Worm (Caenorhabditis elegans) whole organism, mixed stage, embryonic: ENCODE measurements around the gene gex-3.

Source experiments
- M03D4.4 ChIP-seq: sonication (generic microtip); optimal IDR thresholded peaks from 2 replicates; lab custom pipeline; 2017; ENCODE audit warnings: mild to moderate bottlenecking, missing genetic modification characterization, missing compliant biosample characterization
- bed-3 ChIP-seq: fragments of 200-800 bp; sonication (Bioruptor generic); optimal IDR thresholded peaks from 3 replicates; lab custom pipeline; 2018; ENCODE audit warnings: mild to moderate bottlenecking, missing genetic modification characterization, moderate library complexity, missing compliant biosample characterization
- blmp-1 ChIP-seq: fragments of 150-350 bp; optimal IDR thresholded peaks from 2 replicates; lab custom pipeline; 2014; ENCODE audit warnings: missing biosample characterization, missing genetic modification characterization
- ceh-39 ChIP-seq: fragments of 150-350 bp; optimal IDR thresholded peaks from 2 replicates; lab custom pipeline; 2014; ENCODE audit warnings: missing biosample characterization, missing genetic modification characterization
- ceh-43 ChIP-seq: fragments of 200-800 bp; sonication (Bioruptor generic); optimal IDR thresholded peaks from 2 replicates; lab custom pipeline; 2018; ENCODE audit warnings: mild to moderate bottlenecking, missing genetic modification characterization, moderate library complexity, missing compliant biosample characterization
- ceh-83 ChIP-seq: fragments of 200-800 bp; sonication (Bioruptor generic); optimal IDR thresholded peaks from 2 replicates; lab custom pipeline; 2018; ENCODE audit warnings: mild to moderate bottlenecking, missing genetic modification characterization, missing compliant biosample characterization
- ces-1 ChIP-seq: fragments of 150-350 bp; optimal IDR thresholded peaks from 2 replicates; lab custom pipeline; 2014; ENCODE audit warnings: missing biosample characterization, missing genetic modification reagents, missing genetic modification characterization
- cnd-1 ChIP-seq: fragments of 200-800 bp; sonication (Bioruptor generic); optimal IDR thresholded peaks from 2 replicates; lab custom pipeline; 2018; ENCODE audit warnings: mild to moderate bottlenecking, missing genetic modification characterization, missing compliant biosample characterization
- drap-1 ChIP-seq: fragments of 200-800 bp; sonication (Bioruptor generic); optimal IDR thresholded peaks from 3 replicates; lab custom pipeline; 2018; ENCODE audit warnings: mild to moderate bottlenecking, missing genetic modification characterization, missing compliant biosample characterization
- elt-1 ChIP-seq: sonication (generic microtip); optimal IDR thresholded peaks from 2 replicates; lab custom pipeline; 2017; ENCODE audit warnings: missing genetic modification characterization, mild to moderate bottlenecking, missing compliant biosample characterization, antibody characterized with exemption, moderate library complexity, borderline replicate concordance; ENCODE audit not compliant: insufficient read depth
- elt-3 ChIP-seq: fragments of 150-350 bp; optimal IDR thresholded peaks from 2 replicates; lab custom pipeline; 2014; ENCODE audit warnings: missing biosample characterization, missing genetic modification characterization
- flh-1 ChIP-seq: fragments of 200-800 bp; sonication (Bioruptor generic); optimal IDR thresholded peaks from 2 replicates; lab custom pipeline; 2018; ENCODE audit warnings: mild to moderate bottlenecking, missing genetic modification characterization, moderate library complexity, missing compliant biosample characterization
- hlh-1 ChIP-seq: fragments of 150-350 bp; optimal IDR thresholded peaks from 2 replicates; lab custom pipeline; 2014; ENCODE audit warnings: missing biosample characterization, missing genetic modification reagents, missing genetic modification characterization
- lin-13 ChIP-seq: fragments of 150-350 bp; optimal IDR thresholded peaks from 2 replicates; lab custom pipeline; 2014; ENCODE audit warnings: missing biosample characterization, missing genetic modification characterization
- lin-32 ChIP-seq: fragments of 200-800 bp; sonication (Bioruptor generic); optimal IDR thresholded peaks from 2 replicates; lab custom pipeline; 2018; ENCODE audit warnings: mild to moderate bottlenecking, missing genetic modification characterization, missing compliant biosample characterization
- lsy-2 ChIP-seq: fragments of 150-350 bp; optimal IDR thresholded peaks from 2 replicates; lab custom pipeline; 2014; ENCODE audit warnings: missing biosample characterization, missing genetic modification characterization
- mab-5 ChIP-seq: fragments of 150-350 bp; optimal IDR thresholded peaks from 2 replicates; lab custom pipeline; 2014; ENCODE audit warnings: missing biosample characterization, missing genetic modification characterization
- mep-1 ChIP-seq: fragments of 150-350 bp; optimal IDR thresholded peaks from 2 replicates; lab custom pipeline; 2017; ENCODE audit warnings: missing biosample characterization, missing genetic modification reagents, missing genetic modification characterization, inconsistent platforms
- mls-2 ChIP-seq: sonication (generic microtip); optimal IDR thresholded peaks from 2 replicates; lab custom pipeline; 2016; ENCODE audit warnings: mild to moderate bottlenecking, missing genetic modification characterization, moderate library complexity, missing compliant biosample characterization
- nhr-12 ChIP-seq: fragments of 150-350 bp; optimal IDR thresholded peaks from 2 replicates; lab custom pipeline; 2014; ENCODE audit warnings: missing biosample characterization, missing genetic modification characterization
- nhr-2 ChIP-seq: fragments of 150-350 bp; optimal IDR thresholded peaks from 2 replicates; lab custom pipeline; 2014; ENCODE audit warnings: missing biosample characterization, missing genetic modification characterization
- nhr-237 ChIP-seq: fragments of 150-350 bp; optimal IDR thresholded peaks from 2 replicates; lab custom pipeline; 2014; ENCODE audit warnings: missing biosample characterization, missing genetic modification characterization
- nhr-28 ChIP-seq: fragments of 150-350 bp; optimal IDR thresholded peaks from 2 replicates; lab custom pipeline; 2014; ENCODE audit warnings: missing biosample characterization, missing genetic modification characterization
- nhr-76 ChIP-seq: sonication (generic microtip); optimal IDR thresholded peaks from 2 replicates; lab custom pipeline; 2017; ENCODE audit warnings: missing biosample characterization, missing genetic modification characterization
- sem-2 ChIP-seq: fragments of 200-800 bp; sonication (Bioruptor generic); optimal IDR thresholded peaks from 2 replicates; lab custom pipeline; 2018; ENCODE audit warnings: mild to moderate bottlenecking, missing genetic modification characterization, missing compliant biosample characterization
- snpc-4 ChIP-seq: fragments of 150-350 bp; optimal IDR thresholded peaks from 2 replicates; lab custom pipeline; 2014; ENCODE audit warnings: missing biosample characterization, missing genetic modification characterization
- sptf-1 ChIP-seq: sonication (generic microtip); optimal IDR thresholded peaks from 2 replicates; lab custom pipeline; 2017; ENCODE audit warnings: mild to moderate bottlenecking, missing genetic modification characterization, moderate library complexity, missing compliant biosample characterization
- tbx-8 ChIP-seq: fragments of 200-800 bp; sonication (Bioruptor generic); optimal IDR thresholded peaks from 2 replicates; lab custom pipeline; 2018; ENCODE audit warnings: mild to moderate bottlenecking, missing genetic modification characterization, moderate library complexity, missing compliant biosample characterization
- unc-120 ChIP-seq: sonication (generic microtip); optimal IDR thresholded peaks from 2 replicates; lab custom pipeline; 2017; ENCODE audit warnings: missing genetic modification characterization, missing compliant biosample characterization; ENCODE audit not compliant: poor library complexity, severe bottlenecking
- unc-39 ChIP-seq: fragments of 150-350 bp; optimal IDR thresholded peaks from 2 replicates; lab custom pipeline; 2014; ENCODE audit warnings: missing biosample characterization, missing genetic modification characterization
- ztf-11 ChIP-seq: fragments of 150-350 bp; optimal IDR thresholded peaks from 2 replicates; lab custom pipeline; 2014; ENCODE audit warnings: missing biosample characterization, missing genetic modification characterization

gex-3 gene

DNA sequence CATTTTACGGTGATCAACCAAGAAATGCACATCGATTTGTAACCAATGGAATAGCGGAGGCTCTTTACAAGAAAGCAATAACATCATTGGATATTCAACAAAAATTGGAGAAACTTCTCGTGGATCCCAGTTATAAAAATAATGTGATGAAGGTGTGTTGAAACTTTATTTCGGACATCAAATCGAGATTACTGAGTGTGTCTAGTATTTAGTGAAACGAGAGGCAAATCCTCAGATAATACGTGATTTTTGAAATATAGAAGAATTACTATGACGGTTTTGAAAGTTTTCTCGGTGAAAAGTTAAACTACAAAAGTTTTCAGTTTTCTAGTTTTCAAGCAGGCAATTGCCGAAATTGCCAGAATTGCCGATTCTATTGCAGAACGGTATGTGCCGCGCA, 27.5 kb downstream of the gex-3 start:
- TF ChIP-seq sptf-1 (tag; lab: Kevin White, UChicago) (no peak), ces-1 (GFP tag; lab: Kevin White, UChicago) (no peak), nhr-76 (tag; lab: Kevin White, UChicago) (no peak), nhr-12 (tag; lab: Kevin White, UChicago) (no peak), elt-1 (no peak), mab-5 (tag; lab: Kevin White, UChicago) (no peak), snpc-4 (no peak), bed-3 (GFP tag; lab: Kevin White, UChicago) (no peak), sem-2 (GFP tag; lab: Kevin White, UChicago) (no peak)

DNA sequence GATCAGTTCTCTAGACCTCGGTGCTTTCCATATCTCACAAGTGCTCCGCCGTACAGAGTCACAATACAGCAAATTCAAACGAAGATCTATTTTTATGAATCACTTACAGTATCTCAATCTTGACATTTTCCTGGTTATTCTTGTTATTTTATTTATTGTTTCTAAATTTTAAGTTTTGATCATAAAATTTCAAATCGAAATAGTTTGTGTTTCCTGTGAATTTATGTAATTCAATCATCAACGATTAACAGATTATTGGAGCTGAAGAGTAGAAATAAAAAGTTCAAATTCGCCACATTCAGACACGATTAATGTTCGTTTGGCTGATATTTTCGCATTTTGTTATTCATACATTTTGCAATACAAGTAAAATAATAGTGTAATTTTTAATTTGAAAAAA, 28.1 kb downstream of the gex-3 start, which contains the start of gene clec-184:
Gene clec-184 (plus strand): TSS at position 301 of the 400 bp plus-strand sequence.
- no peak for TF ChIP-seq ces-1 (GFP tag; lab: Kevin White, UChicago)
- TF ChIP-seq sem-2 (GFP tag; lab: Kevin White, UChicago) = no peak
- no peak for TF ChIP-seq hlh-1 (tag; lab: Kevin White, UChicago)
- no peak for TF ChIP-seq mls-2 (tag; lab: Kevin White, UChicago)
- TF ChIP-seq lsy-2 (tag; lab: Kevin White, UChicago) = no peak
- TF ChIP-seq blmp-1 = no peak
- TF ChIP-seq cnd-1 (tag; lab: Kevin White, UChicago) = no peak
- TF ChIP-seq nhr-2 = no peak
- TF ChIP-seq sptf-1 (tag; lab: Kevin White, UChicago) = no peak
- no peak for TF ChIP-seq mep-1
- TF ChIP-seq ceh-43 (GFP tag; lab: Kevin White, UChicago) = no peak
- no peak for TF ChIP-seq nhr-76 (tag; lab: Kevin White, UChicago)
- no peak for TF ChIP-seq ceh-39 (tag; lab: Kevin White, UChicago)
- TF ChIP-seq M03D4.4 (tag; lab: Kevin White, UChicago) = no peak
- no peak for TF ChIP-seq bed-3 (GFP tag; lab: Kevin White, UChicago)

DNA sequence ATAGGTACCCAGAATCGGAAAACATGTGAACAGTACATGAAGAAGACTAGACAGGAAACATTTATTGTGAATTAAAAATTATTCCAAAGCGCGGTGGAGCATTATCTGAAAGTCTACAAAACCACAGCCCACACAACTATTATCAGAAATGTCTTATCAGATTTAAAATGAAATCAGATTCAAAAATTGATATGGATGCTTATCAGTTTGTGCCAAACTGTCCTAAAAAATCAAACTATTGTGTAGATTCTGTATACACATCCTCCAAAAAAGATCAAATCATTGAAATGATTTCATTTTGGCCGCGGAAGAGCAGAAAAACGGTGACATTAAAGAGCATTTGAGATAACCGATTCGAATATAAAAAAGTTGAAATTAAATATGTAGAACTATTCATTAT, 31.2 kb downstream of the gex-3 start, which contains the start of gene irg-4:
Gene irg-4 (plus strand): TSS at position 392 of the 400 bp plus-strand sequence.
- TF ChIP-seq snpc-4 = no peak
- no peak for TF ChIP-seq ces-1 (GFP tag; lab: Kevin White, UChicago)
- no peak for TF ChIP-seq unc-39 (tag; lab: Kevin White, UChicago)
- TF ChIP-seq drap-1 (GFP tag; lab: Kevin White, UChicago) = no peak
- TF ChIP-seq nhr-237 (tag; lab: Kevin White, UChicago) = no peak
- no peak for TF ChIP-seq mls-2 (tag; lab: Kevin White, UChicago)
- TF ChIP-seq nhr-12 (tag; lab: Kevin White, UChicago) = no peak
- TF ChIP-seq bed-3 (GFP tag; lab: Kevin White, UChicago) = no peak

DNA sequence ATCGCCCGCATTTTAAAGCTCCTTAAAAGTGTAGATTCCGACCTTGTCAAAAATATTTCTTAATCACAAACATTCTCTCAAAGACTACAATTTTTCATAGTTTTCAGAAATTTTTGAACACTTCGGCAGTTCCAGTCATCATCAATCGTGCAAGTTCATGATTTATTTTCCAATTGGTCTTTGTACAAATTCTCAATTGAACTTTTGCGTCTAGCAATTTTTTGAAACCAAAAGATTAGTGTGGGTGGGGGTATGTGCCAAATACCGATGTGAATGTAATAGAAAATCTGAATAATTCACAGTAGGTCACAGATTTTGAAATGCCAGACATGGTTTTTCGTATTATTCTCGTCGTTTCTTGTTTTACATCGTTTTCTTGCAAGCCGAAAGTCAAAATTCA, 34.1 kb downstream of the gex-3 start, which contains the start of gene clec-185:
Gene clec-185 (plus strand): TSS at position 301 of the 400 bp plus-strand sequence.
- TF ChIP-seq sem-2 (GFP tag; lab: Kevin White, UChicago) (no peak), tbx-8 (GFP tag; lab: Kevin White, UChicago) (no peak)

DNA sequence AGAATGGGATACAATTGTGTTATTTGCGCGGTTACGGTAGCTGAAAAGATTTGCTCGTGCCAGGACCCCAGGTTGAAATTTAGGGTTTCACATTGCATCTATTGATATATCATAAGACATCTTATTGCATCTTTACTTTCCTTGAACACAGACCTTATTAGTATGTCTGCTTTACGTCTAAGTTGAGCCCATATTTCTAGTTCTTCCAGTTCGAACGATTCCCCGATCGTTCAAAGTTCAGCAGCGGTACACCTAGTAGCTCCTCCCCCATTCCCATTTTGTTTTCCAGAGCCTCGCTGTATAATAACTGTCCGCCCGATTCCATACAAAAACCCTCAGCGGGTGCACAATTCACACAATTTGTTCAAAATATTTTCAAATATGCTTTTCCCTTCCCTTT, 37.5 kb downstream of the gex-3 start, which contains the start of gene C25G4.17:
Gene C25G4.17 (plus strand): TSS at position 301 of the 400 bp plus-strand sequence.
- TF ChIP-seq nhr-28 (tag; lab: Kevin White, UChicago) (no peak), unc-120 (tag; lab: Kevin White, UChicago) (no peak), nhr-12 (tag; lab: Kevin White, UChicago) (no peak), mep-1 (no peak), ztf-11 (tag; lab: Kevin White, UChicago) (no peak), elt-3 (tag; lab: Kevin White, UChicago) (no peak), ceh-83 (GFP tag; lab: Kevin White, UChicago) (no peak), lin-32 (GFP tag; lab: Kevin White, UChicago) (no peak), nhr-237 (tag; lab: Kevin White, UChicago) (no peak), flh-1 (GFP tag; lab: Kevin White, UChicago) (no peak), blmp-1 (no peak), unc-39 (tag; lab: Kevin White, UChicago) (no peak), lsy-2 (tag; lab: Kevin White, UChicago) (no peak), mls-2 (tag; lab: Kevin White, UChicago) (no peak), elt-1 (no peak), bed-3 (GFP tag; lab: Kevin White, UChicago) (no peak), lin-13 (tag; lab: Kevin White, UChicago) (no peak), mab-5 (tag; lab: Kevin White, UChicago) (no peak)
- TF ChIP-seq, all 35 proteins: peak for 0
